Worm (Caenorhabditis elegans) whole organism, midembryonic: ENCODE measurements around the gene nspg-8.

Source experiments
- T22C8.4 ChIP-seq: fragments of 200-800 bp; sonication (Bioruptor generic); IDR thresholded peaks from 2 replicates; pipeline ENCODE4 v1.3.6; 2022; ENCODE audit warnings: missing genetic modification characterization, missing compliant biosample characterization
- flt-1 ChIP-seq: fragments of 200-800 bp; sonication (Bioruptor generic); IDR thresholded peaks from 2 replicates; pipeline ENCODE4 v1.3.6; 2022; ENCODE audit warnings: missing genetic modification characterization, missing compliant biosample characterization
- klf-2 ChIP-seq: fragments of 200-800 bp; sonication (Bioruptor generic); conservative IDR thresholded peaks from 2 replicates; pipeline ENCODE4 v1.3.6; 2022; ENCODE audit warnings: missing genetic modification reagents, missing genetic modification characterization, missing compliant biosample characterization
- med-1 ChIP-seq: sonication (generic microtip); optimal IDR thresholded peaks from 2 replicates; lab custom pipeline; 2017; ENCODE audit warnings: missing genetic modification characterization, mild to moderate bottlenecking, missing compliant biosample characterization, antibody characterized with exemption, missing genetic modification reagents; ENCODE audit not compliant: insufficient read depth
- tab-1 ChIP-seq: fragments of 200-800 bp; sonication (Bioruptor generic); IDR thresholded peaks from 2 replicates; pipeline ENCODE4 v1.3.6; 2022; ENCODE audit warnings: missing genetic modification characterization, missing compliant biosample characterization

ce11 chrIII:1176080-1176608, 5.7 kb upstream of the nspg-8 start, which contains the start of gene eak-3:
- no peak for TF ChIP-seq flt-1 (GFP tag; lab: Robert Waterston, UW)
- TF ChIP-seq klf-2 (GFP tag; lab: Robert Waterston, UW) = no peak
- TF ChIP-seq tab-1 (GFP tag; lab: Robert Waterston, UW) = no peak
- TF ChIP-seq T22C8.4 (GFP tag; lab: Robert Waterston, UW) = no peak
- TF ChIP-seq med-1 (GFP tag; lab: Kevin White, UChicago) = no peak
